Worm (Caenorhabditis elegans) whole organism, L4 larva: ENCODE measurements around the gene W03C9.6.

Experiments used
- nhr-41 ChIP-seq: fragments of 200-800 bp; sonication (Bioruptor generic); IDR thresholded peaks from 2 replicates; pipeline ENCODE4 v1.3.6; 2022; ENCODE audit warnings: missing genetic modification reagents, missing genetic modification characterization, missing compliant biosample characterization
- nhr-77 ChIP-seq: fragments of 150-350 bp; optimal IDR thresholded peaks from 2 replicates; lab custom pipeline; 2014; ENCODE audit warnings: missing biosample characterization, missing genetic modification characterization

DNA sequence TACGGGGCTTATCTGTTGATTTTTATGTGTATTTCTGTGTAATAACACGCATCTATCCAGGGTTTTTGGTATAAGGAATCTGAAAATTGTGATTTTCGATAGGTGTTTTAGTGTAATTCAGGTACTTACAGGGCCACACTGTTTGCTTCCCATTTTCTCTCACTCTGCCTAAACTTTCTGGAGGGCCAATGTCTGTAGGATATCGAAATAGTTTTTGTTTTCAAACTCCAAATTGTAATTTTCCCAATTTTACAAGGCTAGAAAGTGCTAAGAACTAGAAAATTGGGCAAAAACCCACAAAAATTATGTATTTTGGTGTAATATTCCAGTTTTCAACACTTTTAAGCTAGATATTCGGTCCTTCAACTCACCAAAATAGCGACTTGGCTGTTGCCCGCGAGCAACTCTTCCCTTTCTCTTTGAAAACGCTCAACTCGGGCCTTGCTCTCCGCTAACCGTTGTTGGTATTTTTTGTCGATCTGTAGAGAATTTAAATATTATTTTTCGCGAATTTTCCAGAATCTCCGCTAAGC, 22.5 kb downstream of the W03C9.6 start:
- TF ChIP-seq nhr-41 (GFP tag; lab: Robert Waterston, UW) = no peak
- no peak for TF ChIP-seq nhr-77 (tag; lab: Kevin White, UChicago)
